Fruit fly (Drosophila melanogaster): ENCODE results near the gene CG10237.

CG10237 gene

DNA sequence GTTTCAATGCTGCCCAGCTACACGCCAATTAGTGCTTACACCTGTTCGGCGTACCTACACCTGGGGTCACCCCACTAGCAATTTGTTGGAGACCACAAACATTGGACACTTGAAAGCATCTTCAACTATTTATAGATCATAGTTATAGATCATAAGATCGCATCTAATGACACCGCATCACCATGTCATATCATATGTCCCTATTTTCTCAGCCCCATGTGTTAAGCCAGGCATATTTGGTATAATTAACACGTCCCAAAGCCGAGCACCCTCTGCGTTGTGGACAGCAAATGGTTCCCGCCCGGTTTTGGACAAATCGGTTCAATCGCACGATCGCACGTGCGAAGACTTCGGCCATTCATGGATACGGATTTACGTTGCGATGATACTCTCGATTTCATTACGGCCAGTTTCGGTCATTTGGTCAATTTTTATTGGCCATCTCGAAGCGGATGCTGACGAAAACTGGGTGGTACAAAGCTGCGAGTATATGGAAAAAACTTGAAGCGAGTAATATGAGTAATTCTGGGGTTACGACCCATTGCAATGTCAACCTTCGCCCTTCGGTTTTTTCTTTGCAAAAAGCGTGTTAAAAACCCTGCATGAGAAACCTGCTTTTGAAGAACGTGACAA, 2.8 kb downstream of the CG10237 start (continued):
- TF ChIP-seq z (GFP tag; IDR thresholded peaks at IDR 0.05) (no peak), CG17328 (GFP tag; IDR thresholded peaks at IDR 0.05) (peak; percentile 94)

DNA sequence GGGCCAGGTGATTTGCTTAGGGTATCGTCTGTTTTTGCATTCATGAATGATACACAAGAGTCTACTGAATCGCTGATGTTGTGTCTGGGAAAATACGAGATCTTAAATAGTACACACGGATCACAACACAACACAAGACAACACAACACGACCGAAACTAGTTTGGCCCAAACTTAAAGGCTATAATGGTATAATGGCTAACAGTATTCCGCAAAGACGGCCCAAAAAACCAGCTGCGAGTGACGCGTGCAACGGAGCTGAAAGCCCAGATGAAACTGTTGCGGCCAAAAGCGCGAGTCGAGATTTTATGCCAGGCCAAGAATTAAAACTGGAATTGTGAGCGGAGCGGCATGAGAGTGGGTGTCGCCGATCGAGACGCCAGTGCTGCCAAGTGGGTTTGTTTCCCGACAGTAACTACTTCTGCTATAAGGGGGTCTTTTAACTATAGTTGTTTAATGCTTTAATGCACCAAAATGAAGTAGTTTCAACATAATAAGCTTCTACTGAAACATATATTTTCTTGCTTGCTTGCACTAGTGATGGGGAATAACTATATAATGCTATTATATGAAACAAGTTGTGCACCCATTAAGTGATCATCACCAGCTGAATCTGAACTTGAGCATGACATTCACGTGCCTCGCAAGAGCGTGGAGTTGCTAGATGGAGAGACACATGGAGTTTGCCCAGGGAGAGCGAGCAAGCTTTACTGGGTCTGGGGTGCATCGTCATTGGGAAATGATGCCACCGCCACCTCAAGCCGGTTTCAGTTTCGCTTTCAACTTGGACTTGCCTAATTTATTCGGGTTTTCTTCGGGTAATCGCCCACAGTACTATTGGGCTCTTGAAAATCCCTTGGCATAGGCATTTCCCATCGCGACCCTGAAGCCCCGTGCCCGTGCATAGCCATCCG, 3.6 kb downstream of the CG10237 start:
- no peak for TF ChIP-seq Xbp1 (GFP tag; optimal IDR thresholded peaks at IDR 0.05)
- TF ChIP-seq pho (GFP tag; optimal IDR thresholded peaks at IDR 0.05): no peak
- peak; percentile 8 for TF ChIP-seq CG15514 (GFP tag; optimal IDR thresholded peaks at IDR 0.05)
- no peak for TF ChIP-seq NC2α (GFP tag; optimal IDR thresholded peaks at IDR 0.05)
- peak; percentile 10 for TF ChIP-seq Nf-YC (tag; optimal IDR thresholded peaks at IDR 0.05)
- TF ChIP-seq gem (tag; optimal IDR thresholded peaks at IDR 0.05): peak; percentile 8
- no peak for TF ChIP-seq CG9797 (GFP tag; optimal IDR thresholded peaks at IDR 0.05)
- TF ChIP-seq CG5953 (GFP tag; IDR thresholded peaks at IDR 0.05): no peak
- no peak for TF ChIP-seq CHES-1-like (GFP tag; optimal IDR thresholded peaks at IDR 0.05)
- no peak for TF ChIP-seq fd3F (GFP tag; optimal IDR thresholded peaks at IDR 0.05)
- TF ChIP-seq ERR (GFP tag; optimal IDR thresholded peaks at IDR 0.05): no peak
- no peak for TF ChIP-seq CG17186 (GFP tag; optimal IDR thresholded peaks at IDR 0.05)
- no peak for TF ChIP-seq CG2202 (tag; optimal IDR thresholded peaks at IDR 0.05)
- TF ChIP-seq CG12769 (tag; optimal IDR thresholded peaks at IDR 0.05): peak; percentile 44
- no peak for TF ChIP-seq CkIIα-i1 (GFP tag; IDR thresholded peaks at IDR 0.05)
- TF ChIP-seq al (GFP tag; IDR thresholded peaks at IDR 0.05): no peak
- no peak for TF ChIP-seq CG8765 (GFP tag; IDR thresholded peaks at IDR 0.05)
- no peak for TF ChIP-seq Mad (GFP tag; optimal IDR thresholded peaks at IDR 0.05)
- TF ChIP-seq sens-2 (GFP tag; IDR thresholded peaks at IDR 0.05): no peak
- TF ChIP-seq sd (tag; optimal IDR thresholded peaks at IDR 0.05): no peak
- no peak for TF ChIP-seq stc (GFP tag; IDR thresholded peaks at IDR 0.05)
- TF ChIP-seq hb (GFP tag; IDR thresholded peaks at IDR 0.05; ENCODE audit: partially characterized antibody): no peak
- no peak for TF ChIP-seq CG17568 (GFP tag; optimal IDR thresholded peaks at IDR 0.05)
- peak; percentile 82; the same call in 3 of the 4 replicates for TF ChIP-seq chinmo (GFP tag; IDR thresholded peaks at IDR 0.05; ENCODE audit: partially characterized antibody)
- TF ChIP-seq Drgx (GFP tag; IDR thresholded peaks at IDR 0.05): 0 out of 2 replicates have a peak, but pooled peaks have one; percentile 21
- TF ChIP-seq Max (GFP tag; optimal IDR thresholded peaks at IDR 0.05): no peak
- no peak for TF ChIP-seq slbo (GFP tag; IDR thresholded peaks at IDR 0.05)
- no peak for TF ChIP-seq CG32532 (GFP tag; IDR thresholded peaks at IDR 0.05)
- no peak for TF ChIP-seq CG13424 (tag; optimal IDR thresholded peaks at IDR 0.05)
- TF ChIP-seq her (GFP tag; optimal IDR thresholded peaks at IDR 0.05): no peak
- TF ChIP-seq CG15601 (tag; optimal IDR thresholded peaks at IDR 0.05): no peak
- no peak for TF ChIP-seq Hey (tag; optimal IDR thresholded peaks at IDR 0.05)
- TF ChIP-seq CG1603 (tag; optimal IDR thresholded peaks at IDR 0.05): peak; percentile 1
- TF ChIP-seq cg (GFP tag; optimal IDR thresholded peaks at IDR 0.05): no peak
- TF ChIP-seq sr (GFP tag; IDR thresholded peaks at IDR 0.05): peak; percentile 47; the same call in 1 of the 3 replicates
- TF ChIP-seq Trl (optimal IDR thresholded peaks at IDR 0.05): peak in 1 of 2 experiments; percentile 46
- TF ChIP-seq Trl (GFP tag; optimal IDR thresholded peaks at IDR 0.05): no peak
- no peak for TF ChIP-seq lilli (GFP tag; optimal IDR thresholded peaks at IDR 0.05)
- TF ChIP-seq tna (GFP tag; IDR thresholded peaks at IDR 0.05; ENCODE audit: partially characterized antibody): peak; percentile 51; the same call in 1 of the 2 replicates
- TF ChIP-seq Sox100B (GFP tag; optimal IDR thresholded peaks at IDR 0.05): no peak
- peak; percentile 2 for TF ChIP-seq CG2678 (tag; optimal IDR thresholded peaks at IDR 0.05)
- no peak for TF ChIP-seq stwl (tag; optimal IDR thresholded peaks at IDR 0.05)
- TF ChIP-seq Jarid2 (GFP tag; optimal IDR thresholded peaks at IDR 0.05): peak; percentile 43
- TF ChIP-seq Rfx (GFP tag; IDR thresholded peaks at IDR 0.05): no peak
